Worm (Caenorhabditis elegans): ENCODE results near the gene srg-39.

Gene srg-39

DNA sequence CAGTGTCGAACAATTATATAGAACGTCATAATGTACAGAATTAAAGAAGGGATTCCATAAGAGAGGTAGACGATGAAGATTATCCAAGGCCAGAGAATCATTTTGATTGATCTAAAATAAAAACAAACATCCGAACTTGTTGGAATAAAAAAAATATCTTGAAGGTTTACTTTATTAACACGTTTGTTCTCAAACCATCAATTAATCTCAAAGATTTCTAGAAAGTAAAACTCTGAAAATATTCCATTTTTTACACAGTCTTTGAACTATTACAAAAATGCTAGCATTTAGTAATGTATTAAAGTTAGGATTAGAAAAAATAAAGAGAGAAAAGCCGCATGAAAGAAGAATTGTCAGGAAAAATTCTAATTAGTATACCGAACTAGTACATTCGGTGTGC is 12.2 kb upstream of the srg-39 start, which contains the start of gene srg-40:
srg-40 (minus strand) TSS at position 101 of the 400 bp plus-strand sequence.
- TF ChIP-seq sea-2 (GFP tag; optimal IDR thresholded peaks at IDR 0.05) (no peak), ceh-82 (tag; optimal IDR thresholded peaks at IDR 0.05) (no peak), ZK546.5 (tag; optimal IDR thresholded peaks at IDR 0.05) (no peak)

DNA sequence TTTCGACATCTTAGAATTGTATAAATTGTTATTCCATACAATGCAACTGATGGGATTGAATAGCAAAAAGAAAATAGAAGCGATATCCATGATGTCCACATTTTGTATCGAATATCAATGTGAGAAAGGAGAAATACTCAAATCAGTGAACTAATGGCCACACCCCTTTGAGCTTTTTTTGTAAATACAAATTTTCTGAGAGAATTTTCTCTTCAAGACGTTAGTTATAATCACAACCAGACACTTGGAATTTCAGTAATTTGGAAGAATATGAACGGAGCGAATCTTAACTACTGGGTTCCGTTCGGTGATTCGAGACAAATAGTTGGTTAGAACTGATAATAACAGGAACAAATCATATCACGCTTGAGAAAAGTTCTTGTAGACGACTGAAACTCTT is 9.6 kb upstream of the srg-39 start, which contains the start of gene srg-41:
srg-41 (minus strand) TSS at position 101 of the 400 bp plus-strand sequence.
- TF ChIP-seq fos-1 (tag; optimal IDR thresholded peaks at IDR 0.05): no peak
- no peak for TF ChIP-seq pha-4 (tag; optimal IDR thresholded peaks at IDR 0.05)
- no peak for TF ChIP-seq nhr-237 (tag; optimal IDR thresholded peaks at IDR 0.05)

- TF ChIP-seq nhr-23 (tag; optimal IDR thresholded peaks at IDR 0.05): no peak
- no peak for TF ChIP-seq zag-1 (tag; optimal IDR thresholded peaks at IDR 0.05)
- no peak for TF ChIP-seq elt-2 (tag; optimal IDR thresholded peaks at IDR 0.05)
- no peak for TF ChIP-seq egl-27 (tag; optimal IDR thresholded peaks at IDR 0.05)
- no peak for TF ChIP-seq unc-39 (tag; optimal IDR thresholded peaks at IDR 0.05)
- no peak for TF ChIP-seq pha-4 (tag; optimal IDR thresholded peaks at IDR 0.05)
- no peak for TF ChIP-seq pqm-1 (tag; optimal IDR thresholded peaks at IDR 0.05)
- no peak for TF ChIP-seq mdl-1 (tag; optimal IDR thresholded peaks at IDR 0.05)
- TF ChIP-seq ceh-9 (tag; optimal IDR thresholded peaks at IDR 0.05): no peak
- no peak for TF ChIP-seq nhr-76 (tag; optimal IDR thresholded peaks at IDR 0.05)
- TF ChIP-seq jun-1 (tag; optimal IDR thresholded peaks at IDR 0.05): no peak
- no peak for TF ChIP-seq lin-15B (tag; optimal IDR thresholded peaks at IDR 0.05)
- no peak for TF ChIP-seq hmg-11 (tag; optimal IDR thresholded peaks at IDR 0.05)
- no peak for TF ChIP-seq R02D3.7 (tag; optimal IDR thresholded peaks at IDR 0.05)
- TF ChIP-seq nhr-237 (tag; optimal IDR thresholded peaks at IDR 0.05): no peak
- TF ChIP-seq lsy-12 (tag; optimal IDR thresholded peaks at IDR 0.05): no peak
- TF ChIP-seq fkh-10 (GFP tag; optimal IDR thresholded peaks at IDR 0.05): no peak
- no peak for TF ChIP-seq ztf-11 (tag; optimal IDR thresholded peaks at IDR 0.05)
Measured at ce11 chrV:11157947-11158346, 5.7 kb upstream of the srg-39 start, which contains the start of gene srg-42. srg-42 (minus strand) TSS chrV:11158047.

DNA sequence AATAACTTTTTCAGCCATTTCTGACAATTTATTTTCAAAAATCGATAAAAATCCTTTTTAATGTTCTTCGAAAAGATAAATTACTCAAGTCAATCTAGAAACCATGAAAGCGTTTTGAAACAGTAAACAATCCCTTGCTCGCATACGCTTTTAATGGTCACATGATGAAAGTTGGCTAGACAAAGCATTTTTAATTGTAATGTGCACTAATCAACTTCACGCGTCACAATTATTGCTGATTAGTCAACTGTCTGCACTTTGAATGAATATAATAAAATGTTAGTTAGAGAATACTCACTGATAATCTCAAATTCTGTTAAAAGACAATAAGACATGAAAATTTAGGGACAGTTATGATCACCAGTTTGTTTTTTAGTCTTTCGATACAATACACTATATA is 4.4 kb upstream of the srg-39 start:
- TF ChIP-seq elt-2 (tag; optimal IDR thresholded peaks at IDR 0.05) (peak; percentile 42), pqm-1 (tag; optimal IDR thresholded peaks at IDR 0.05) (no peak)

DNA sequence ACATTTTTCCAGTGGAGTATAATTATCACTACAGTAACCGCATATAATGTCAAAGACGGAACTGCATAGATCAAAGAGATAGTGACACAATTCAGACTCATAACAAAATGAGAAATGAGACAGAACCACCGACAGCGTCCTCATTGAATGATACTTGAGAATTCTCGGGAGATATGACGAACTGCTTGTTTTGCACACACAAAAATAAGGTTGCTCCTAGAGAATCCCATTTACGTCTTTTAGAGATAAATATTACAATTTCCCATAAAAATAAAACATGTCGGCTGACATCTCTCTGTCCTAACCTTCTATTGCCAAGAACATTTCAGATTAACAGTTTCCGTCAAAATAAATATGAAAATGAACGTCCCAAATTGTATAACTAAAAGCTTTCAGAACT is 3.3 kb upstream of the srg-39 start, which contains the start of gene srg-38:
srg-38 (minus strand) TSS at position 101 of the 400 bp plus-strand sequence.
- TF ChIP-seq nhr-11 (tag; optimal IDR thresholded peaks at IDR 0.05): no peak
- TF ChIP-seq ceh-82 (tag; optimal IDR thresholded peaks at IDR 0.05): no peak
- TF ChIP-seq R02D3.7 (tag; optimal IDR thresholded peaks at IDR 0.05): no peak
- TF ChIP-seq skn-1 (tag; optimal IDR thresholded peaks at IDR 0.05): no peak

ce11 chrV:11149405-11149804 is 2.8 kb downstream of the srg-39 start, which contains the start of gene T19C4.1:
T19C4.1 (plus strand) TSS chrV:11149705.
- TF ChIP-seq ceh-28 (tag; optimal IDR thresholded peaks at IDR 0.05): no peak
- no peak for TF ChIP-seq R02D3.7 (tag; optimal IDR thresholded peaks at IDR 0.05)
- no peak for TF ChIP-seq nhr-67 (tag; optimal IDR thresholded peaks at IDR 0.05)
- no peak for TF ChIP-seq lsy-12 (tag; optimal IDR thresholded peaks at IDR 0.05)
- TF ChIP-seq tbx-2 (tag; optimal IDR thresholded peaks at IDR 0.05): no peak
- TF ChIP-seq aly-2 (tag; optimal IDR thresholded peaks at IDR 0.05): no peak
- TF ChIP-seq pqm-1 (tag; optimal IDR thresholded peaks at IDR 0.05): no peak
- no peak for TF ChIP-seq nhr-77 (tag; optimal IDR thresholded peaks at IDR 0.05)
- no peak for TF ChIP-seq mml-1 (tag; optimal IDR thresholded peaks at IDR 0.05)
- no peak for TF ChIP-seq pha-4 (tag; optimal IDR thresholded peaks at IDR 0.05)
- no peak for TF ChIP-seq ztf-4 (tag; optimal IDR thresholded peaks at IDR 0.05)
- TF ChIP-seq nhr-11 (tag; optimal IDR thresholded peaks at IDR 0.05): no peak
- no peak for TF ChIP-seq ama-1 (optimal IDR thresholded peaks at IDR 0.05)
- TF ChIP-seq nfya-1 (tag; optimal IDR thresholded peaks at IDR 0.05; ENCODE audit: insufficient read depth): no peak
- TF ChIP-seq ZK546.5 (tag; optimal IDR thresholded peaks at IDR 0.05): no peak
- TF ChIP-seq elt-2 (tag; optimal IDR thresholded peaks at IDR 0.05): no peak
- no peak for TF ChIP-seq fkh-2 (tag; optimal IDR thresholded peaks at IDR 0.05)
- TF ChIP-seq eor-1 (tag; optimal IDR thresholded peaks at IDR 0.05): no peak
- TF ChIP-seq nhr-23 (tag; optimal IDR thresholded peaks at IDR 0.05): no peak

Measured in whole organism, L3 larva.